Worm (Caenorhabditis elegans) whole organism, L4 larva: ENCODE measurements around the gene C11G6.2.

ENCODE experiments used
- F26F4.8 ChIP-seq: fragments of 200-800 bp; sonication (Bioruptor generic); conservative IDR thresholded peaks from 2 replicates; pipeline ENCODE4 v1.3.6; 2022; ENCODE audit warnings: missing genetic modification characterization, missing compliant biosample characterization
- ama-1 ChIP-seq: fragments of 150-350 bp; optimal IDR thresholded peaks from 2 replicates; lab custom pipeline; 2014; ENCODE audit warnings: inconsistent platforms, mixed read lengths
- ceh-82 ChIP-seq: sonication (generic microtip); optimal IDR thresholded peaks from 2 replicates; lab custom pipeline; 2017; ENCODE audit warnings: missing biosample characterization, missing genetic modification characterization
- nhr-48 ChIP-seq: sonication (generic microtip); optimal IDR thresholded peaks from 2 replicates; lab custom pipeline; 2016; ENCODE audit warnings: mild to moderate bottlenecking, missing genetic modification characterization, missing compliant biosample characterization
- ztf-11 ChIP-seq: fragments of 150-350 bp; optimal IDR thresholded peaks from 2 replicates; lab custom pipeline; 2014; ENCODE audit warnings: missing biosample characterization, missing genetic modification characterization

DNA sequence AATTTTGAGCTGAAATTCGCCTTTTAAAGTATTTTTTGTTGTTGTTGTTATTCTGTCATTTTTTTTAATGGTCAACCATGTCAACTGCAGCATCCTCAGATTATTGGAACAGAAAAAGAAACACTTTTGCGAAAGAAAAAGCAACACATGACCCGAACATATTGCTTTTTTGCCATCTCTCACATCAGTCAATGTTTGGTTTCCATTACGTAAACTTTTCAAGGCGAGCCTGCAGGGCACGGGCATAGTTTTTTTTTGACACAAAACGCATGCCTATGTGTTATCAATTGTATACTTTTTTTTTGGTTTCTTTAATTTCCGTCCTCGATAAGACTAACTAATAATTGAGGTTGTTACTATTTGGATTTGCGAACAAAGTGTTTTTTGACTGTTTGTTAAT, 9.0 kb downstream of the C11G6.2 start:
- TF ChIP-seq ceh-82 (tag; lab: Kevin White, UChicago) (no peak), F26F4.8 (GFP tag; lab: Robert Waterston, UW) (no peak), ztf-11 (tag; lab: Kevin White, UChicago) (no peak), ama-1 (lab: Kevin White, UChicago) (no peak), nhr-48 (tag; lab: Kevin White, UChicago) (no peak)
